Fruit fly (Drosophila melanogaster) whole organism, adult: ENCODE measurements around the gene v.
"Not testable (repeated sequence)": the region's sequence is repeated elsewhere in the genome, so short reads cannot be mapped to it uniquely, and the experiment has no call there.

Source experiments
- CG11617 ChIP-seq: fragments of 200-800 bp; sonication (Bioruptor generic); optimal IDR thresholded peaks from 2 replicates; lab custom pipeline; 2017; ENCODE audit warnings: mild to moderate bottlenecking, missing biosample characterization, missing genetic modification reagents, missing genetic modification characterization
- CG12768 ChIP-seq: fragments of 200-800 bp; sonication (Bioruptor generic); optimal IDR thresholded peaks from 2 replicates; lab custom pipeline; 2017; ENCODE audit warnings: missing biosample characterization, missing genetic modification characterization, mild to moderate bottlenecking, moderate library complexity, missing genetic modification reagents
- CG14711 ChIP-seq: fragments of 200-800 bp; sonication (Bioruptor generic); optimal IDR thresholded peaks from 2 replicates; lab custom pipeline; 2018; ENCODE audit warnings: missing biosample characterization, mild to moderate bottlenecking, missing genetic modification characterization, moderate library complexity
- CG1620 ChIP-seq: fragments of 200-800 bp; sonication (Bioruptor generic); optimal IDR thresholded peaks from 2 replicates; lab custom pipeline; 2016; ENCODE audit warnings: missing biosample characterization, missing genetic modification characterization
- CG33017 ChIP-seq: fragments of 200-800 bp; sonication (Bioruptor generic); optimal IDR thresholded peaks from 2 replicates; lab custom pipeline; 2018; ENCODE audit warnings: missing biosample characterization, mild to moderate bottlenecking, missing genetic modification characterization, moderate library complexity
- CG5204 ChIP-seq: fragments of 200-800 bp; sonication (Bioruptor generic); optimal IDR thresholded peaks from 2 replicates; lab custom pipeline; 2016; ENCODE audit warnings: missing biosample characterization, missing genetic modification characterization
- CG7045 ChIP-seq: fragments of 200-800 bp; sonication (Bioruptor generic); optimal IDR thresholded peaks from 2 replicates; lab custom pipeline; 2017; ENCODE audit warnings: missing biosample characterization, mild to moderate bottlenecking, missing genetic modification characterization
- CG7101 ChIP-seq: fragments of 200-800 bp; sonication (Bioruptor generic); optimal IDR thresholded peaks from 2 replicates; lab custom pipeline; 2018; ENCODE audit warnings: missing biosample characterization, mild to moderate bottlenecking, missing genetic modification characterization, moderate library complexity
- Clk ChIP-seq: fragments of 200-800 bp; sonication (Bioruptor generic); optimal IDR thresholded peaks from 2 replicates; lab custom pipeline; 2017; ENCODE audit warnings: missing biosample characterization, missing genetic modification characterization
- Crg-1 ChIP-seq: fragments of 200-800 bp; sonication (Bioruptor generic); optimal IDR thresholded peaks from 2 replicates; lab custom pipeline; 2016; ENCODE audit warnings: missing biosample characterization, missing genetic modification characterization
- Hr96 ChIP-seq: fragments of 200-800 bp; sonication (Bioruptor generic); optimal IDR thresholded peaks from 2 replicates; lab custom pipeline; 2016; ENCODE audit warnings: missing biosample characterization, missing genetic modification characterization
- Mnt ChIP-seq: fragments of 200-800 bp; sonication (Bioruptor generic); optimal IDR thresholded peaks from 2 replicates; lab custom pipeline; 2016; ENCODE audit warnings: missing biosample characterization, mild to moderate bottlenecking, missing genetic modification characterization
- bab1 ChIP-seq: fragments of 200-800 bp; sonication (Bioruptor generic); optimal IDR thresholded peaks from 3 replicates; lab custom pipeline; 2019; ENCODE audit warnings: missing biosample characterization, mild to moderate bottlenecking, missing genetic modification characterization, moderate library complexity
- cic ChIP-seq: fragments of 200-800 bp; sonication (Bioruptor generic); optimal IDR thresholded peaks from 2 replicates; lab custom pipeline; 2017; ENCODE audit warnings: missing biosample characterization, mild to moderate bottlenecking, missing genetic modification characterization, moderate library complexity
- cnc ChIP-seq, 2 experiments: fragments of >200 bp; optimal IDR thresholded peaks; 2 replicates each; lab custom pipeline; 2017
- kay ChIP-seq: fragments of 200-800 bp; sonication (Bioruptor generic); peaks from one replicate; lab custom pipeline; 2016; ENCODE audit warnings: missing biosample characterization, missing genetic modification characterization, borderline replicate concordance
- ovo ChIP-seq: fragments of 200-800 bp; sonication (Bioruptor generic); optimal IDR thresholded peaks from 2 replicates; lab custom pipeline; 2016; ENCODE audit warnings: missing biosample characterization, missing genetic modification characterization
- pad ChIP-seq: fragments of 200-800 bp; sonication (Bioruptor generic); optimal IDR thresholded peaks from 3 replicates; lab custom pipeline; 2017; ENCODE audit warnings: missing biosample characterization, missing genetic modification characterization, mild to moderate bottlenecking, moderate library complexity, missing genetic modification reagents
- tj ChIP-seq: fragments of 200-800 bp; sonication (Bioruptor generic); optimal IDR thresholded peaks from 3 replicates; lab custom pipeline; 2017; ENCODE audit warnings: missing biosample characterization, mild to moderate bottlenecking, missing genetic modification characterization, moderate library complexity
- toe ChIP-seq: fragments of 200-800 bp; sonication (Bioruptor generic); optimal IDR thresholded peaks from 2 replicates; lab custom pipeline; 2016; ENCODE audit warnings: missing biosample characterization, missing genetic modification characterization

v gene

dm6 chrX:10930553-10931092 lies 6.9 kb downstream of the v start, which contains the start of gene Myo10A:
Myo10A (plus strand) TSS chrX:10930840.
- TF ChIP-seq CG5204 (no peak), toe (GFP tag; lab: Kevin White, UChicago) (no peak), CG14711 (peak; percentile 50)

dm6 chrX:10931250-10931649 lies 7.5 kb downstream of the v start:
- TF ChIP-seq Clk (no peak), ovo (GFP tag; lab: Kevin White, UChicago) (no peak), Mnt (GFP tag; lab: Kevin White, UChicago) (no peak)

- no peak for TF ChIP-seq ovo (GFP tag; lab: Kevin White, UChicago)
- TF ChIP-seq cic (GFP tag; lab: Kevin White, UChicago), result no peak
Measured at dm6 chrX:10932300-10932699, 8.5 kb downstream of the v start.

dm6 chrX:10933776-10934175 lies 10.0 kb downstream of the v start:
- TF ChIP-seq CG1620 (GFP tag; lab: Kevin White, UChicago) (no peak), CG7045 (GFP tag; lab: Kevin White, UChicago) (no peak), CG12768 (no peak), CG33017 (no peak), kay (GFP tag; lab: Kevin White, UChicago) (no peak), cic (GFP tag; lab: Kevin White, UChicago) (no peak), CG11617 (GFP tag; lab: Kevin White, UChicago) (no peak), tj (GFP tag; lab: Kevin White, UChicago) (no peak)

dm6 chrX:10935587-10935986 lies 11.8 kb downstream of the v start:
- no peak for TF ChIP-seq CG7101 (tag; lab: Kevin White, UChicago)
- TF ChIP-seq CG14711, result no peak
- no peak for TF ChIP-seq Clk
- TF ChIP-seq Hr96 (GFP tag; lab: Kevin White, UChicago), result no peak
- TF ChIP-seq CG5204, result no peak
- TF ChIP-seq CG7045 (GFP tag; lab: Kevin White, UChicago), result no peak
- TF ChIP-seq pad (GFP tag; lab: Kevin White, UChicago), result no peak
- TF ChIP-seq cic (GFP tag; lab: Kevin White, UChicago), result no peak
- TF ChIP-seq Crg-1, result no peak
- TF ChIP-seq tj (GFP tag; lab: Kevin White, UChicago), result no peak

dm6 chrX:10936599-10936998 lies 12.8 kb downstream of the v start:
- TF ChIP-seq toe (GFP tag; lab: Kevin White, UChicago) (no peak), bab1 (GFP tag; lab: Kevin White, UChicago) (no peak), pad (GFP tag; lab: Kevin White, UChicago) (no peak), CG12768 (no peak), ovo (GFP tag; lab: Kevin White, UChicago) (no peak), Hr96 (GFP tag; lab: Kevin White, UChicago) (no peak)

- TF ChIP-seq pad (GFP tag; lab: Kevin White, UChicago); Clk; CG11617 (GFP tag; lab: Kevin White, UChicago): not testable (repeated sequence)
Measured at dm6 chrX:10950930-10951329, 27.2 kb downstream of the v start, which contains the start of gene Rab9Fa. Rab9Fa (minus strand) TSS chrX:10951030.

- TF ChIP-seq CG11617 (GFP tag; lab: Kevin White, UChicago), result no peak
- TF ChIP-seq bab1 (GFP tag; lab: Kevin White, UChicago), result no peak
- TF ChIP-seq CG33017, result no peak
- TF ChIP-seq pad (GFP tag; lab: Kevin White, UChicago), result no peak
- TF ChIP-seq Clk, result no peak
- TF ChIP-seq CG7045 (GFP tag; lab: Kevin White, UChicago), result no peak
- TF ChIP-seq CG12768, result no peak
- TF ChIP-seq Crg-1, result no peak
- no peak for TF ChIP-seq kay (GFP tag; lab: Kevin White, UChicago)
- no peak for TF ChIP-seq tj (GFP tag; lab: Kevin White, UChicago)
- TF ChIP-seq toe (GFP tag; lab: Kevin White, UChicago), result no peak
- TF ChIP-seq cnc (optimal IDR thresholded peaks at IDR 0.05; lab: Kevin White, UChicago), result no peak
- TF ChIP-seq CG14711, result no peak
- no peak for TF ChIP-seq CG7101 (tag; lab: Kevin White, UChicago)
Measured at dm6 chrX:10952386-10952785, 28.6 kb downstream of the v start, which contains the start of gene Rab9Fb. Rab9Fb (minus strand) TSS chrX:10952486.
